Worm (Caenorhabditis elegans): ENCODE measurements around the gene daf-22.
"Not testable (repeated sequence)": the region's sequence is repeated elsewhere in the genome, so short reads cannot be mapped to it uniquely, and the experiment has no call there.

The daf-22 gene

DNA sequence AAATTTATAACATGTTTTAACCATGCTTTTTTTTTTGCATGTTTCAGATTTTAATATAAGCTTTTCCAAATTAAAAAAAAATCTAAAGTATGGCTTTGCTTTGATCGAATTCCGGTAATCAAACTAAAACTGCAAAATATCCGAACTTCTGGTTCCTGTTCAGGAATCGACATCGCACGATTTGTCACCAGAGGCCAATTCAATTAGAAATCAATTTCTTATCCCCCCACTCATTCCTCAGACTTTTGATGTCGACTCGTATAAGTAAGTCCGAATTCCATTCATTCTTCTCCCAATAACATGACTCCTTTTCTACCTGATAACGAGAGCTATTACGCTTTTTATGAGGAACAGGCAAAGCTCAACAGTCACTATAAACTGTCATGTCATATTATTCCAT, 22.7 kb upstream of the daf-22 start, which contains the start of gene srh-27:
TSS of gene srh-27 (plus strand) at position 301 of the 400 bp plus-strand sequence.
- TF ChIP-seq nhr-12 (tag; optimal IDR thresholded peaks at IDR 0.05) (no peak), sma-9 (GFP tag; optimal IDR thresholded peaks at IDR 0.05) (no peak), sma-9 (tag; optimal IDR thresholded peaks at IDR 0.05) (no peak), nhr-21 (tag; optimal IDR thresholded peaks at IDR 0.05) (no peak), crh-2 (tag; optimal IDR thresholded peaks at IDR 0.05) (no peak), blmp-1 (tag; optimal IDR thresholded peaks at IDR 0.05; ENCODE audit: insufficient read depth) (no peak), nhr-77 (tag; optimal IDR thresholded peaks at IDR 0.05) (no peak), nhr-6 (tag; optimal IDR thresholded peaks at IDR 0.05) (no peak), ztf-4 (tag; optimal IDR thresholded peaks at IDR 0.05) (no peak)

DNA sequence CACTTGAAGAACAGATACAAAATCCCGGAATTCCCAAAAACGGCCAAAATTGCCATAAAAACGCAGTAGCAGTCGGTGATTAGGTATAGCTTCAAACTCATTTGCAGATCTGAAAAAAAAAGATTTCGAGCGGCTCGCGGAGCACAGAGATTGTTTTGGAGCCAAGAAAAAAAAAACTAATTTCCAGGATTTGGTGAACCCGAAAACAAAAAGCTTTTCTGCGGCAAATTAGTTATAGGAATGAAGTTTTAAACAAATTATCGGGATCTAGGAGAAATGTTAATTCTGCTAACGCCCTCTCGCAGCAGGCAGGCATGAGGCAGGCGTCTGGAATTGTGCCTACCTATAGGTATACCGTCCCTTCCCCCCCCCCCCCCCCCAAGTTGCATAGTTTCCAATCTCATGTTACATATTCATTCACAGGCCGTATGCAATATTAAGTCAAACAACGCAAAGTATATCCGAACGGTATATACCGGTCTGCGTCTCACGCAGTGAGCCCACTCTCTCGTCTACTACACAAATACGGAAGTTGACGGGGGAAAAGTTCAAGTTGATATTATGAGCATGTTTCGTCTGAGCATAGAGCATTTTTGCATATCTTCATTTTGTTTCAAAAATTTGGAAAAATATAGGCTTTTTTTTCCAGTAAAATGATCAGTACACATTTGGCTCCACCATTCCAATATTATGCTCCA, 19.3 kb upstream of the daf-22 start, which contains the start of the genes W05H5.1 and pitr-6:
TSS of gene W05H5.1 (minus strand) at position 101 of the 698 bp plus-strand sequence.
TSS of gene pitr-6 (plus strand) at position 648 of the 698 bp plus-strand sequence.
- TF ChIP-seq lsy-2 (tag; optimal IDR thresholded peaks at IDR 0.05) (no peak), gmeb-1 (tag; optimal IDR thresholded peaks at IDR 0.05) (no peak), lin-13 (GFP tag; optimal IDR thresholded peaks at IDR 0.05) (no peak), mbf-1 (tag; optimal IDR thresholded peaks at IDR 0.05) (no peak), skn-1 (tag; optimal IDR thresholded peaks at IDR 0.05) (no peak), unc-62 (GFP tag; optimal IDR thresholded peaks at IDR 0.05) (no peak), elt-1 (tag; optimal IDR thresholded peaks at IDR 0.05) (no peak), Y55F3AM.14 (GFP tag; optimal IDR thresholded peaks at IDR 0.05) (no peak), nhr-12 (tag; optimal IDR thresholded peaks at IDR 0.05) (no peak), ztf-11 (tag; optimal IDR thresholded peaks at IDR 0.05) (no peak), ceh-16 (tag; optimal IDR thresholded peaks at IDR 0.05) (no peak), ztf-1 (GFP tag; conservative IDR thresholded peaks at IDR 0.05) (no peak)

DNA sequence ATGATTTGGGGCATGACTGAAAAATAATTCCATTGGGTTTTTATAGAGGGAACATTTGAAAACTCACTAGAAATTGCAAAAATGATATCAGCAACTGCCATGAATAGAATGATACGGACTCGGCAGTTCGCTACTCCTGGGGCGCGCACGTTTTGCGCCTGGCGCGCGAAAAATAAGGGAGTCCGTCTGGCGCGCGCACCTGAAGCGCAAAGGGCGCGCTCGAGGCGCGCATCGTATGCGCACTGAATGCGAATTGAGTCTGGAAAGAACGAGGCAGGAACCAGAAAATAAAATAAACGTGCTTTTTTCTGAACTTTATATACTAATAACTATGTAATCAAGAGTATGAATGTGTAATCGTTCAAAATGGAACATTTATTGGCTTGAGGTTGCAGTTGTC, 15.7 kb upstream of the daf-22 start, which contains the start of gene Y57A10C.10:
TSS of gene Y57A10C.10 (minus strand) at position 101 of the 400 bp plus-strand sequence.
- TF ChIP-seq unc-39, crh-2, nhr-12 (tag; optimal IDR thresholded peaks at IDR 0.05): not testable (repeated sequence)

DNA sequence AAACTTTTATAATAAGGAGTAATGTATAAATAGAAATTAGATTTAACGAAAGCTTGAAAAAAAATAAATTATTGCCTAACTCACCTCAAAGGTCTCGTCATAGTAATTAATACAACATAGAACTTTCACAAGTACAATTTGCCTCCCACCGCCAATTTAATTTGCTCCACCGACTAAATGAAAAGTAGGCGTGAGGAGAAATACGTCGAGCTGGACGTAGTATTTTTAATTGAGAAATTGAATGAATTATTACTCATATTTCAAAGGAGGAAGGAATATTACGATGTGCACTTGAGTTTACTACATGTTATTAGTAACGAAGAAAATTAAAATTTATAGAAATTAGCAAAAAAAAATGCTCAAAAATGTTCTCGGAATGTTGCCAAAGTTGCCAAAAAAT, 12.9 kb upstream of the daf-22 start, which contains the start of gene Y57A10C.9:
TSS of gene Y57A10C.9 (minus strand) at position 101 of the 400 bp plus-strand sequence.
- TF ChIP-seq blmp-1 (tag; optimal IDR thresholded peaks at IDR 0.05; ENCODE audit: insufficient read depth), result no peak
- no peak for TF ChIP-seq ztf-4 (tag; optimal IDR thresholded peaks at IDR 0.05)
- TF ChIP-seq Y55F3AM.14 (GFP tag; optimal IDR thresholded peaks at IDR 0.05), result no peak
- no peak for TF ChIP-seq nhr-21 (tag; optimal IDR thresholded peaks at IDR 0.05)
- TF ChIP-seq unc-39 (tag; optimal IDR thresholded peaks at IDR 0.05), result no peak
- no peak for TF ChIP-seq nhr-129 (tag; optimal IDR thresholded peaks at IDR 0.05)
- TF ChIP-seq gmeb-1 (tag; optimal IDR thresholded peaks at IDR 0.05), result no peak
- no peak for TF ChIP-seq lin-11 (tag; optimal IDR thresholded peaks at IDR 0.05)
- no peak for TF ChIP-seq ztf-11 (tag; optimal IDR thresholded peaks at IDR 0.05)
- no peak for TF ChIP-seq lin-13 (GFP tag; optimal IDR thresholded peaks at IDR 0.05)
- no peak for TF ChIP-seq nhr-11 (tag; optimal IDR thresholded peaks at IDR 0.05)
- TF ChIP-seq skn-1 (tag; optimal IDR thresholded peaks at IDR 0.05), result no peak
- no peak for TF ChIP-seq nhr-10 (tag; optimal IDR thresholded peaks at IDR 0.05)
- no peak for TF ChIP-seq elt-1 (tag; optimal IDR thresholded peaks at IDR 0.05)
- no peak for TF ChIP-seq R02D3.7 (tag; optimal IDR thresholded peaks at IDR 0.05)
- no peak for TF ChIP-seq nhr-77 (tag; optimal IDR thresholded peaks at IDR 0.05)
- TF ChIP-seq zag-1 (tag; optimal IDR thresholded peaks at IDR 0.05), result no peak
- TF ChIP-seq sma-9 (GFP tag; optimal IDR thresholded peaks at IDR 0.05), result no peak
- TF ChIP-seq sma-9 (tag; optimal IDR thresholded peaks at IDR 0.05), result no peak

DNA sequence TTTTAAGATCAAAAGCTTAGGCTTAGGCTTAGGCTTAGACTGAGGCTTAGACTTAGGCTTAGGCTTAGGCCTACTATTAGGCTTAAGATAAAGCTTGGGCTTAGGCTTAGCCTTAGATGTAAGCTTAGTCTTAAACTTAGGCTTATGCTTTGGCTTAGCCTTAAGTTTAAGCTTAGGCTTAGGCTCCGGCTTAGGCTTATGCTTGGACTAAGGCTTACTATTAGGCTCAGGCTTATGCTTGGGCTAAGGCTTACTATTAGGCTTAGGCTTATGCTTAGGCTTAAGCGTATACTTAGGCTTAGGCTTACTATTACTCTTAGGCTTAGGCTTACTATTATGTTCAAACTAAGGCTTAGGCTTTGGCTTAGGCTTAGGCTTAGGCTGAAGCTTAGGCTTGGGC, 11.2 kb upstream of the daf-22 start:
- no peak for TF ChIP-seq lsy-2 (tag; optimal IDR thresholded peaks at IDR 0.05)
- TF ChIP-seq nhr-23 (tag; optimal IDR thresholded peaks at IDR 0.05), result no peak
- TF ChIP-seq sma-9 (GFP tag; optimal IDR thresholded peaks at IDR 0.05), result no peak
- TF ChIP-seq sma-9 (tag; optimal IDR thresholded peaks at IDR 0.05), result no peak
- TF ChIP-seq mbf-1 (tag; optimal IDR thresholded peaks at IDR 0.05), result no peak
- no peak for TF ChIP-seq ceh-82 (tag; optimal IDR thresholded peaks at IDR 0.05)
- TF ChIP-seq aly-2 (tag; optimal IDR thresholded peaks at IDR 0.05), result no peak
- no peak for TF ChIP-seq peb-1 (tag; optimal IDR thresholded peaks at IDR 0.05)
- no peak for TF ChIP-seq ztf-4 (tag; optimal IDR thresholded peaks at IDR 0.05)
- TF ChIP-seq lin-11 (tag; optimal IDR thresholded peaks at IDR 0.05), result no peak
- no peak for TF ChIP-seq ztf-1 (GFP tag; conservative IDR thresholded peaks at IDR 0.05)
- no peak for TF ChIP-seq dmd-4 (tag; optimal IDR thresholded peaks at IDR 0.05)
- TF ChIP-seq mdl-1 (tag; optimal IDR thresholded peaks at IDR 0.05), result no peak
- TF ChIP-seq ZK546.5 (tag; optimal IDR thresholded peaks at IDR 0.05), result no peak
- TF ChIP-seq fos-1 (tag; optimal IDR thresholded peaks at IDR 0.05), result no peak
- no peak for TF ChIP-seq unc-39 (tag; optimal IDR thresholded peaks at IDR 0.05)
- TF ChIP-seq lin-39 (tag; optimal IDR thresholded peaks at IDR 0.05), result no peak
